Worm (Caenorhabditis elegans) whole organism, L4 larva: ENCODE results near the gene T07D4.2.

Source experiments
- T26A8.4 ChIP-seq: fragments of 200-800 bp; sonication (Bioruptor generic); IDR thresholded peaks from 2 replicates; pipeline ENCODE4 v1.3.6; 2022; ENCODE audit warnings: missing genetic modification characterization, missing compliant biosample characterization
- aha-1 ChIP-seq: fragments of 150-350 bp; peaks from one replicate; lab custom pipeline; 2014; ENCODE audit warnings: missing biosample characterization, missing genetic modification characterization
- ama-1 ChIP-seq: fragments of 150-350 bp; optimal IDR thresholded peaks from 2 replicates; lab custom pipeline; 2014; ENCODE audit warnings: inconsistent platforms, mixed read lengths
- ceh-20 ChIP-seq: fragments of 200-800 bp; sonication (Bioruptor generic); IDR thresholded peaks from 2 replicates; pipeline ENCODE4 v1.3.6; 2022; ENCODE audit warnings: missing genetic modification reagents, missing genetic modification characterization, missing compliant biosample characterization
- daf-8 ChIP-seq: fragments of 200-800 bp; sonication (Bioruptor generic); IDR thresholded peaks from 2 replicates; pipeline ENCODE4 v1.3.6; 2022; ENCODE audit warnings: missing genetic modification characterization, missing compliant biosample characterization
- duxl-1 ChIP-seq: sonication (generic microtip); optimal IDR thresholded peaks from 2 replicates; lab custom pipeline; 2016; ENCODE audit warnings: mild to moderate bottlenecking, missing genetic modification characterization, moderate library complexity, missing compliant biosample characterization; ENCODE audit not compliant: poor library complexity
- egl-27 ChIP-seq: sonication (generic microtip); optimal IDR thresholded peaks from 3 replicates; lab custom pipeline; 2017; ENCODE audit warnings: missing biosample characterization, missing genetic modification reagents, missing genetic modification characterization
- fkh-10 ChIP-seq: fragments of 150-350 bp; optimal IDR thresholded peaks from 2 replicates; lab custom pipeline; 2014; ENCODE audit warnings: missing biosample characterization, missing genetic modification reagents, missing genetic modification characterization
- hif-1 ChIP-seq, 2 experiments: sonication (generic microtip); optimal IDR thresholded peaks; 2 replicates each; lab custom pipeline; 2016 to 2017; ENCODE audit warnings: missing compliant biosample characterization in 2 of 2, missing genetic modification characterization in 2 of 2, missing genetic modification reagents in 2 of 2, missing genotype in 2 of 2, mild to moderate bottlenecking in 1 of 2
- hlh-11 ChIP-seq: fragments of 200-800 bp; sonication (Bioruptor generic); optimal IDR thresholded peaks from 2 replicates; lab custom pipeline; 2018; ENCODE audit warnings: mild to moderate bottlenecking, missing genetic modification characterization, missing compliant biosample characterization
- mep-1 ChIP-seq: fragments of 150-350 bp; sonication (generic microtip); optimal IDR thresholded peaks from 3 replicates; lab custom pipeline; 2014; ENCODE audit warnings: missing biosample characterization, missing genetic modification characterization
- nhr-102 ChIP-seq: sonication (generic microtip); optimal IDR thresholded peaks from 2 replicates; lab custom pipeline; 2016; ENCODE audit warnings: mild to moderate bottlenecking, missing genetic modification characterization, moderate library complexity, missing compliant biosample characterization
- nhr-48 ChIP-seq: sonication (generic microtip); optimal IDR thresholded peaks from 2 replicates; lab custom pipeline; 2016; ENCODE audit warnings: mild to moderate bottlenecking, missing genetic modification characterization, missing compliant biosample characterization
- nhr-6 ChIP-seq: fragments of 150-350 bp; optimal IDR thresholded peaks from 2 replicates; lab custom pipeline; 2014; ENCODE audit warnings: missing biosample characterization, missing genetic modification characterization
- unc-130 ChIP-seq: sonication (generic microtip); optimal IDR thresholded peaks from 2 replicates; lab custom pipeline; 2016; ENCODE audit warnings: missing genetic modification reagents, missing genetic modification characterization, missing compliant biosample characterization
- unc-39 ChIP-seq: sonication (generic microtip); optimal IDR thresholded peaks from 2 replicates; lab custom pipeline; 2017; ENCODE audit warnings: missing biosample characterization, missing genetic modification characterization
- vab-7 ChIP-seq: fragments of 200-800 bp; sonication (Bioruptor generic); IDR thresholded peaks from 2 replicates; pipeline ENCODE4 v1.3.6; 2022; ENCODE audit warnings: missing genetic modification reagents, missing genetic modification characterization, missing compliant biosample characterization
- zfp-3 ChIP-seq: fragments of 200-800 bp; sonication (Bioruptor generic); conservative IDR thresholded peaks from 2 replicates; pipeline ENCODE4 v1.3.6; 2022; ENCODE audit warnings: missing genetic modification reagents, missing genetic modification characterization, missing compliant biosample characterization

T07D4.2 gene

ce11 chrII:8820126-8820972 lies 53.4 kb downstream of the T07D4.2 start (continued):
- no peak for TF ChIP-seq ceh-20 (GFP tag; lab: Robert Waterston, UW)
- TF ChIP-seq fkh-10 (GFP tag; lab: Kevin White, UChicago): no peak
- TF ChIP-seq zfp-3 (GFP tag; lab: Robert Waterston, UW): peak; percentile 9
- TF ChIP-seq aha-1: peak; percentile 98
- no peak for TF ChIP-seq vab-7
- TF ChIP-seq nhr-6 (tag; lab: Kevin White, UChicago): peak; percentile 52
- TF ChIP-seq unc-130 (GFP tag; lab: Kevin White, UChicago): no peak
- TF ChIP-seq mep-1 (tag; lab: Kevin White, UChicago): peak; percentile 6
- peak; percentile 55 for TF ChIP-seq nhr-48 (tag; lab: Kevin White, UChicago)
- peak; percentile 92 for TF ChIP-seq ama-1
- peak; percentile 46 for TF ChIP-seq nhr-102 (tag; lab: Kevin White, UChicago)
- no peak for TF ChIP-seq daf-8 (GFP tag; lab: Robert Waterston, UW)
- peak; percentile 91 for TF ChIP-seq T26A8.4 (GFP tag; lab: Robert Waterston, UW)
- peak; percentile 1 for TF ChIP-seq hlh-11 (tag; lab: Kevin White, UChicago)
- TF ChIP-seq duxl-1 (tag; lab: Kevin White, UChicago): peak; percentile 19
- TF ChIP-seq egl-27 (tag; lab: Kevin White, UChicago): no peak
- no peak for TF ChIP-seq unc-39 (tag; lab: Kevin White, UChicago)
- TF ChIP-seq hif-1 (tag; optimal IDR thresholded peaks at IDR 0.05; lab: Kevin White, UChicago): peak in 1 of 2 experiments; percentile 6
